Worm (Caenorhabditis elegans) whole organism, early embryonic: ENCODE data around the gene ugt-17.

ENCODE experiments used
- B0310.2 ChIP-seq: sonication (generic microtip); optimal IDR thresholded peaks from 2 replicates; lab custom pipeline; 2016; ENCODE audit warnings: mild to moderate bottlenecking, missing genetic modification characterization, missing compliant biosample characterization
- F13C5.2 ChIP-seq: sonication (generic microtip); optimal IDR thresholded peaks from 2 replicates; lab custom pipeline; 2017; ENCODE audit warnings: mild to moderate bottlenecking, missing genetic modification characterization, inconsistent platforms, missing compliant biosample characterization
- aly-1 ChIP-seq: sonication (generic microtip); optimal IDR thresholded peaks from 2 replicates; lab custom pipeline; 2016; ENCODE audit warnings: missing genetic modification characterization, missing compliant biosample characterization
- ama-1 ChIP-seq: fragments of 150-350 bp; optimal IDR thresholded peaks from 2 replicates; lab custom pipeline; 2014
- ceh-13 ChIP-seq: fragments of 200-800 bp; sonication (Bioruptor generic); optimal IDR thresholded peaks from 2 replicates; lab custom pipeline; 2018; ENCODE audit warnings: mild to moderate bottlenecking, missing genetic modification characterization, missing compliant biosample characterization
- ceh-36 ChIP-seq: sonication (generic microtip); optimal IDR thresholded peaks from 2 replicates; lab custom pipeline; 2016; ENCODE audit warnings: missing genetic modification characterization, inconsistent platforms, missing compliant biosample characterization
- ets-7 ChIP-seq: sonication (generic microtip); optimal IDR thresholded peaks from 2 replicates; lab custom pipeline; 2016; ENCODE audit warnings: missing genotype, missing genetic modification characterization, missing compliant biosample characterization
- flt-1 ChIP-seq: fragments of 200-800 bp; sonication (Bioruptor generic); IDR thresholded peaks from 2 replicates; pipeline ENCODE4 v1.3.6; 2022; ENCODE audit warnings: missing genetic modification characterization, missing compliant biosample characterization
- hmbx-1 ChIP-seq: sonication (generic microtip); optimal IDR thresholded peaks from 2 replicates; lab custom pipeline; 2016; ENCODE audit warnings: mild to moderate bottlenecking, missing genetic modification characterization, missing compliant biosample characterization
- hmg-4 ChIP-seq: fragments of 200-800 bp; sonication (Bioruptor generic); optimal IDR thresholded peaks from 2 replicates; lab custom pipeline; 2018; ENCODE audit warnings: mild to moderate bottlenecking, missing genetic modification characterization, missing compliant biosample characterization
- hnd-1 ChIP-seq: sonication (generic microtip); optimal IDR thresholded peaks from 2 replicates; lab custom pipeline; 2016; ENCODE audit warnings: missing genetic modification characterization, missing compliant biosample characterization
- pes-1 ChIP-seq: fragments of 200-800 bp; sonication (Bioruptor generic); IDR thresholded peaks from 2 replicates; pipeline ENCODE4 v1.3.6; 2022; ENCODE audit warnings: missing genetic modification reagents, missing genetic modification characterization, missing compliant biosample characterization
- scrt-1 ChIP-seq: fragments of 200-800 bp; sonication (Bioruptor generic); IDR thresholded peaks from 2 replicates; pipeline ENCODE4 v1.3.6; 2022; ENCODE audit warnings: missing genetic modification characterization, missing compliant biosample characterization
- sea-1 ChIP-seq: fragments of 200-800 bp; sonication (Bioruptor generic); conservative IDR thresholded peaks from 2 replicates; pipeline ENCODE4 v1.3.6; 2022; ENCODE audit warnings: missing genetic modification characterization, missing compliant biosample characterization
- tbx-11 ChIP-seq: fragments of 200-800 bp; sonication (Bioruptor generic); IDR thresholded peaks from 2 replicates; pipeline ENCODE4 v1.3.6; 2022; ENCODE audit warnings: missing genetic modification characterization, missing compliant biosample characterization
- tbx-37 ChIP-seq: fragments of 200-800 bp; sonication (Bioruptor generic); conservative IDR thresholded peaks from 2 replicates; pipeline ENCODE4 v1.3.6; 2022; ENCODE audit warnings: missing genetic modification reagents, missing genetic modification characterization, missing compliant biosample characterization
- tra-4 ChIP-seq: sonication (generic microtip); optimal IDR thresholded peaks from 2 replicates; lab custom pipeline; 2017; ENCODE audit warnings: missing genetic modification characterization, missing compliant biosample characterization

The ugt-17 gene

DNA sequence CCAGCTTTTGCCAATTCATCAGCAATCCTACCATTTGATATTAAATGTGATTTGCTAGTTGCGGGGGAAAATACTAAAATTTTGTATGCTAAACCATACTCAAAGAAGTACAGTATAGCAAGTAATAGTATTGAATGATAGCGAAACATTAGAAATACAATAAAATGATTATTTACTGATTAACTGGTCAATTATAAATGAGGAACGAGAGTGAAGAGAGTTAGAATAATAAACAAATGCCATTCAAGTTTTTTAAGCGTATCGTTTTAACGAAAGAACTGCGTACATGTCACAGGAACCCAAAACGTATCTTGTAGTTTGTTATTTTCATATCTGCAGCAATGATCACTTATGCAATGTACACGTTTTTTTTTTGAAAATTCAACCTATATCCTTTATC is 6.3 kb downstream of the ugt-17 start, which contains the start of gene ugt-47:
ugt-47 (minus strand) TSS at position 169 of the 400 bp plus-strand sequence.
- TF ChIP-seq hnd-1 (tag; lab: Kevin White, UChicago): no peak
- TF ChIP-seq tbx-11 (GFP tag; lab: Robert Waterston, UW): no peak
- no peak for TF ChIP-seq scrt-1
- no peak for TF ChIP-seq ceh-36 (tag; lab: Kevin White, UChicago)
- TF ChIP-seq ama-1 (lab: Kevin White, UChicago): no peak
- TF ChIP-seq flt-1 (GFP tag; lab: Robert Waterston, UW): no peak
- no peak for TF ChIP-seq pes-1 (GFP tag; lab: Robert Waterston, UW)
- TF ChIP-seq B0310.2 (tag; lab: Kevin White, UChicago): no peak
- TF ChIP-seq F13C5.2: no peak

DNA sequence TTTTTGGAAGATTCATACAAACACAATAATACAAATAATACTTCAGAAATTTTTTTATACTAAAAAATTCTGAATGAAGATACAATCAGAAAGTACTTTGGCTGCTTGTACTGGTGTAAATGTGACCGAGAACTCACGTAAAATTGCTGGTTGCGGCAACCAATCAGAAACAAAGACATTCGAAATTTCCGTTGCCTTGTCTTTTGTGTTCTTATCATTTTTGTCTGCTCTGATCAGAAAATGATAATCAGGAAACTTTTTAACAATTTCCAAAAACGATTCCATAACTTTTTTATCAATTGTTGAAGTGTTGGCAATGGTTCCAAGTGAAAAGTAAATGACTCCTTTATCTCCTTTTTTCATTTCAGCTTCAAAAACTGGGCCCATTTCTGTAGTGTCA is 7.8 kb downstream of the ugt-17 start:
- TF ChIP-seq hnd-1 (tag; lab: Kevin White, UChicago) (no peak), scrt-1 (no peak), aly-1 (tag; lab: Kevin White, UChicago) (no peak), ceh-36 (tag; lab: Kevin White, UChicago) (no peak), ceh-13 (GFP tag; lab: Kevin White, UChicago) (no peak), flt-1 (GFP tag; lab: Robert Waterston, UW) (no peak)

DNA sequence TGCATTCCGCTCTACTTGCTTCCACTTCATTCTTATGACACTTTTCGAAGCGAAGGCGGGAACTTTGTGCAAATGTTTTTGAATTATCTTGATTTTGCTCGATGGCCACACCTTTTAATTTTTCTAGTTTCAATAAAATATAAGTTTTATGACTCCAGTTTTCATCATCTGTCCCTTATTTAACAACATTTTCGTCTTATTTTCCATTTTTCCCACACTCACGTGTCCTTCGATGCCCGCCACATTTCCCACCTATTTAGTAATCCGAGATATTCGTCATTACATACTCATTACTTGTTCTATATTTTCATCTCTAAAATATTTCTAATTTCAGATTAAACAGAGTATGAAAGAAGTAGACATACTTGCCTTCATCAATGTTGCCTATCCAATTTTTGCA is 10.4 kb downstream of the ugt-17 start, which contains the start of gene srd-49:
srd-49 (plus strand) TSS at position 301 of the 400 bp plus-strand sequence.
- no peak for TF ChIP-seq tbx-11 (GFP tag; lab: Robert Waterston, UW)
- TF ChIP-seq sea-1 (GFP tag; lab: Robert Waterston, UW): no peak
- TF ChIP-seq ceh-13 (GFP tag; lab: Kevin White, UChicago): no peak
- TF ChIP-seq ama-1 (lab: Kevin White, UChicago): no peak
- TF ChIP-seq pes-1 (GFP tag; lab: Robert Waterston, UW): no peak
- no peak for TF ChIP-seq hmbx-1 (tag; lab: Kevin White, UChicago)
- TF ChIP-seq tra-4 (tag; lab: Kevin White, UChicago): no peak
- TF ChIP-seq scrt-1: no peak
- no peak for TF ChIP-seq tbx-37 (GFP tag; lab: Robert Waterston, UW)
- no peak for TF ChIP-seq ets-7
- no peak for TF ChIP-seq B0310.2 (tag; lab: Kevin White, UChicago)
- TF ChIP-seq hmg-4 (GFP tag; lab: Kevin White, UChicago): no peak
- TF ChIP-seq hnd-1 (tag; lab: Kevin White, UChicago): no peak

DNA sequence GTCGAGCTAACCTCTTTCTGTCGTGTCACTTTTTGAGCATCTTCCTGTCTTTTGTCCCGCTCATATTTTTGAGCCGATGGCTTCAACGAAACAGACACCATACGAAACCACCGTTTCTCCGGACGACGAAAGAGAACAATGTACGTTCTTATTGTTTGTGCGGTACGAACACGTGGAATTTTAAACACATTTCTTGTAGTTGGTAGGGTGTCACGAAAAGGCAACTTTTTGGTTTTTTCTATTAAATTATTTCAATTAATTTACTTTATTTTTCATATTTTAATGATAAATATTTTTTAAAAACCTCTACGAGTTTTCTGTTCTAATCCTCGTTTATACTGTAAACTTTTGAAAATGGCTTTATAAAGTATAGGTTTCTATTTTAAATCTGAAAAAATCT is 13.6 kb downstream of the ugt-17 start, which contains the start of gene R04B5.11:
R04B5.11 (minus strand) TSS at position 101 of the 400 bp plus-strand sequence.
- TF ChIP-seq hmg-4 (GFP tag; lab: Kevin White, UChicago): no peak
- no peak for TF ChIP-seq tbx-37 (GFP tag; lab: Robert Waterston, UW)

DNA sequence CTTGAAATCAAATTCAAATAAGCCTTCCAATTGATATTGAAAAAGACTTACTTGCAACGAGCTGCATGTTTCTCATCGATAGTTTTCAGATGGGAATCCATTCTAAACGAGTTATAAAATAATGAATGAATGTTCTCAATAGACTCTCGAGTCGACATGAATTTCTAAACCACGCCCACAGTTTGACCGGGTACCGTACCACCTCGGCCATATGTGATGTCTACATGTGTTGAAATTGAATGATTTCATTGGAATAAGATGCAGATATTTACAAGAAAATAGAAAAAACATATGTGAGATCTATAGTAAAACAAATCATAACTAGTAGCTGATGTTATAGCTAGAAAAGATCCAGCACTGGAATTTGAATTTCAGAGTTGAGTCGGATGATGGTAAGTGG is 14.3 kb downstream of the ugt-17 start, which contains the start of gene R04B5.7:
R04B5.7 (minus strand) TSS at position 101 of the 400 bp plus-strand sequence.
- TF ChIP-seq F13C5.2 (no peak), hnd-1 (tag; lab: Kevin White, UChicago) (no peak), ceh-36 (tag; lab: Kevin White, UChicago) (no peak), tra-4 (tag; lab: Kevin White, UChicago) (no peak), scrt-1 (no peak), B0310.2 (tag; lab: Kevin White, UChicago) (no peak), ama-1 (lab: Kevin White, UChicago) (no peak), flt-1 (GFP tag; lab: Robert Waterston, UW) (no peak), hmbx-1 (tag; lab: Kevin White, UChicago) (no peak)

DNA sequence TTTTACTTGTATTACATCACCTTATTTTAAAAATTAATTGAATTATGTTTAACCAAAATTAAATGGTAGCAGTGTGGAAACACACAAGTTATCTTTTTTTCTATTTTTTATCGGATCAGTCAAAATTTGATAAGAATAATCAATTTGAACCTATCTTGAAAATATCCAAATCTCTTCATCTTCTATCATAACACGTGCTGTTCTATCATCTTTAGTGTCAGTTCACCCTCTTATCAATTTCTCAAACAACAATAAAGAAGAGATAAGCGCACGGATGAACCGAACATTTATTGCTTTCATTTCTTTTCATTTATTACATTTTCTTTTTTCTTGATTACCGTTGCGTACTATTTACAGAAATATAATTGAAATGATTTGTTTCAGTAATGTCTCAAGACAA is 17.7 kb downstream of the ugt-17 start, which contains the start of gene R04B5.5:
R04B5.5 (plus strand) TSS at position 378 of the 400 bp plus-strand sequence.
- no peak for TF ChIP-seq B0310.2 (tag; lab: Kevin White, UChicago)
- no peak for TF ChIP-seq scrt-1
- TF ChIP-seq hnd-1 (tag; lab: Kevin White, UChicago): no peak
- no peak for TF ChIP-seq ceh-36 (tag; lab: Kevin White, UChicago)
- no peak for TF ChIP-seq tra-4 (tag; lab: Kevin White, UChicago)
- TF ChIP-seq ets-7: no peak
- no peak for TF ChIP-seq sea-1 (GFP tag; lab: Robert Waterston, UW)
- no peak for TF ChIP-seq ama-1 (lab: Kevin White, UChicago)
- no peak for TF ChIP-seq pes-1 (GFP tag; lab: Robert Waterston, UW)
- TF ChIP-seq hmg-4 (GFP tag; lab: Kevin White, UChicago): no peak
- no peak for TF ChIP-seq aly-1 (tag; lab: Kevin White, UChicago)

DNA sequence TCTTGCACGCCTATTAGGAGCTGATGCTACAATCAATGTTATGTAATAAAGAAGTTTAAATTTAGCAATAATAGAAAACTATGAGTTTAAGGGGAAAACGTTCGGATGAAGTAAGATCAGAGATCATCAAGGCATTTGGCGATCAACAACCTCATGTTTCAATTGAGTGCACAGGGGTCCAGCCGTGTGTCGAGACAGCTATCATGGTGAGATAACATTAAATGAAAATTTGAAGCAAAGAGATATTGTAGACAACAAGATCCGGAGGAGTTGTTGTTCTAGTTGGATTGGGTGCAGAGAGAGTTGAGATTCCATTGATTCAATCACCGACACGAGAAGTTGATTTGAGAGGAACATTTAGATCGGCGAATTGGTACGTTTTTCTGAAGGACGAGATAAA is 18.6 kb downstream of the ugt-17 start:
- TF ChIP-seq tbx-37 (GFP tag; lab: Robert Waterston, UW) (no peak), ets-7 (no peak), ama-1 (lab: Kevin White, UChicago) (no peak), hnd-1 (tag; lab: Kevin White, UChicago) (no peak), scrt-1 (no peak)

DNA sequence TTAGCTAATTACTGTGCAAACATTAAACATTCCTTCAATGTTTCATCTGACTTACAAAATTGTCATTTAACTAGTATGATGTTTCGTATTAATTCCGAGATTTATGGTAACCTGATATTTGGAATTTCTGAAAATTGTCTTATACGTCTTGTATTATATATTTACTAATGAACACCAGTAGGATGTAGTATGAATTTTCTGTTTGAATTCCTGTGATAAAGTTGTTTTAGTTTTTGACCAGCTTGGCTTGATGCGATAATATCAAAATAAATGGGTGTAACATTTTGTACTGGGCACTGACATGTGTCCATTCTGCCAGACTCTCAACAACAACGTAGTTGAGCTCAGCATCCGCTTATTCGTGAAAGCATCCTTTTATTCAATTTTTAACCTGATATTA is 19.9 kb downstream of the ugt-17 start, which contains the start of gene R04B5.6:
R04B5.6 (plus strand) TSS at position 301 of the 400 bp plus-strand sequence.
- TF ChIP-seq ceh-13 (GFP tag; lab: Kevin White, UChicago) (no peak), hmbx-1 (tag; lab: Kevin White, UChicago) (no peak), scrt-1 (no peak), F13C5.2 (no peak), ets-7 (no peak), tra-4 (tag; lab: Kevin White, UChicago) (no peak), aly-1 (tag; lab: Kevin White, UChicago) (no peak), flt-1 (GFP tag; lab: Robert Waterston, UW) (no peak), hnd-1 (tag; lab: Kevin White, UChicago) (no peak), ama-1 (lab: Kevin White, UChicago) (no peak), tbx-11 (GFP tag; lab: Robert Waterston, UW) (no peak), sea-1 (GFP tag; lab: Robert Waterston, UW) (no peak)
